Worm (Caenorhabditis elegans): ENCODE measurements around the gene pccb-1.
A peak's percentile ranks its signal among the peaks of the same experiment; 100 is the strongest.

Gene pccb-1

DNA sequence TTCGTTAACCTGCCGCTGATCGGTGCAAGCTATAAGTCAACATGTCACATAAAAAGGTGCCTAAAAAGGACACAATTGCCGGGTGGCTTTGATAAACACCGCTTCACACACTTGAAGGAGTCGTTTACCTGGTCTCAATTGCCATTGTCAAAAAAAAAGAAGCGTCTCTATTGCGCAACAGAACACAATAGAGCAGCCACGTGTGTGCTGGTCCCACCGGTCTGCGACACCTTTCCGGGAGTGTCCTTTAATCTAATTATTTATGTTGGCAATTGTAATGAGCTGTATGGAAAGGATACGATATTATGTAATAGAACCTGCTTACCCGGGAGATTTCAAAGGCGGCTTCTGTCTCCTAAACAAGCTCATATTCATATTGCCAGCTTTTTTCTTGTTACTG, 27.7 kb upstream of the pccb-1 start (continued):
- no peak for TF ChIP-seq dmd-8 (GFP tag; IDR thresholded peaks at IDR 0.05)
- TF ChIP-seq tag-97 (GFP tag; IDR thresholded peaks at IDR 0.05): no peak

DNA sequence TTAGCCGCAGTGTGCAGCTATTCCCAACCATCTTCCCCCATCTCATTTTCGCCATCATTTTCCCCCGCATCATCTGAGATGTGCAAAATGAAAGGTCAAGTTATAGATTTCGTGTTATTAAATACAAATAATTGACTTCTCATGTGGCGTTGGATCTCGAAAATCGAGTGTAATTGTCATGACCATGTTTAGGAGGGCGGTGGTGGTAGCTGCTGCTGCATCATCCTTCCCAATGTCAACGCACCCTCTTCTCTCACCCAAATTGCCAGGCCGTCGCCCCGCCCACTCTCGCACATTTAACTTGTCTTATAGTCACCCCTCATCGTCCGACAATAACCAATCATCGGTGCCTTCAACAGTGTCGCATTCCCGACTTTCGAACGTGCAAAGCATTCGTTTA, 26.1 kb upstream of the pccb-1 start, which contains the start of gene ceh-30:
Gene ceh-30, plus strand, starts transcription at position 301 of the 400 bp plus-strand sequence.
- TF ChIP-seq T26A8.4 (GFP tag; IDR thresholded peaks at IDR 0.05): no peak
- TF ChIP-seq spr-3 (GFP tag; optimal IDR thresholded peaks at IDR 0.05): no peak
- no peak for TF ChIP-seq nhr-77 (tag; optimal IDR thresholded peaks at IDR 0.05)
- TF ChIP-seq lin-38 (GFP tag; IDR thresholded peaks at IDR 0.05): no peak
- TF ChIP-seq Y105C5A.15 (GFP tag; IDR thresholded peaks at IDR 0.05): no peak
- no peak for TF ChIP-seq nhr-25 (tag; optimal IDR thresholded peaks at IDR 0.05; ENCODE audit: borderline replicate concordance, insufficient read depth)
- peak; percentile 29; the same call in 1 of the 2 replicates for TF ChIP-seq set-16 (GFP tag; IDR thresholded peaks at IDR 0.05)

ce11 chrX:3067052-3067451, 22.3 kb upstream of the pccb-1 start:
- peak in 1 of 2 experiments; percentile 98 for TF ChIP-seq unc-62 (GFP tag; optimal IDR thresholded peaks at IDR 0.05 in 1 of 2)
- TF ChIP-seq unc-62 (tag; optimal IDR thresholded peaks at IDR 0.05): no peak
- no peak for TF ChIP-seq D1046.2 (GFP tag; IDR thresholded peaks at IDR 0.05)

DNA sequence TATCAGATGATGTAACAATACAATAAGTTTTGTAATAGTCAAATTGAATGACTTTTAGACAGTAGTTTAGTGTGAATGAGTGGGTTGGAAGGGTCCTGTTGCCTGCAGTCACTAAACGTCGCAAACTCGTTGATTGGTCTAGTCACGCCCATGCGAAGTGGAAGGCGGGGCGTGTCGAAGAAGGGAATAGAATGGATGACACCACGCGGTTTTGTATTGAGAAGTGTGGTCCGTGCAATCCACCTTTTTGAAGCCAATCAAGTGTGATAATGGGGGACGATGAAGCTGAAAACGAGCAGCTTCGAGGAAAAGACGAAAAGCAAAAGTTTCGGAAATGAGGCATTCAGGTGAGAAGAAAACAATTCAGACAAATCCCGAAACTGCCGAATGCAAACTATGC, 19.0 kb upstream of the pccb-1 start, which contains the start of gene ceh-31:
Gene ceh-31, minus strand, starts transcription at position 101 of the 400 bp plus-strand sequence.
- TF ChIP-seq dve-1 (tag; optimal IDR thresholded peaks at IDR 0.05; ENCODE audit: insufficient read depth): no peak
- no peak for TF ChIP-seq madf-5 (GFP tag; IDR thresholded peaks at IDR 0.05)
- no peak for TF ChIP-seq snpc-4 (tag; optimal IDR thresholded peaks at IDR 0.05)
- TF ChIP-seq daf-16 (GFP tag; optimal IDR thresholded peaks at IDR 0.05): no peak
- TF ChIP-seq daf-16 (tag; optimal IDR thresholded peaks at IDR 0.05): no peak
- no peak for TF ChIP-seq nhr-11 (tag; optimal IDR thresholded peaks at IDR 0.05)
- no peak for TF ChIP-seq dmd-8 (GFP tag; IDR thresholded peaks at IDR 0.05)
- no peak for TF ChIP-seq ama-1 (optimal IDR thresholded peaks at IDR 0.05)
- TF ChIP-seq F37D6.2 (tag; optimal IDR thresholded peaks at IDR 0.05): no peak
- no peak for TF ChIP-seq nhr-42 (GFP tag; IDR thresholded peaks at IDR 0.05)
- no peak for TF ChIP-seq spr-3 (GFP tag; optimal IDR thresholded peaks at IDR 0.05)
- no peak for TF ChIP-seq nhr-10 (tag; optimal IDR thresholded peaks at IDR 0.05)
- no peak for TF ChIP-seq Y75B8A.6 (GFP tag; IDR thresholded peaks at IDR 0.05)
- TF ChIP-seq dmd-6 (GFP tag; IDR thresholded peaks at IDR 0.05): no peak
- TF ChIP-seq daf-19 (GFP tag; conservative IDR thresholded peaks at IDR 0.05): no peak
- no peak for TF ChIP-seq zag-1 (tag; optimal IDR thresholded peaks at IDR 0.05)

- no peak for TF ChIP-seq ZK546.5 (tag; optimal IDR thresholded peaks at IDR 0.05)
- no peak for TF ChIP-seq lin-29 (GFP tag; IDR thresholded peaks at IDR 0.05)
- no peak for TF ChIP-seq php-3 (GFP tag; IDR thresholded peaks at IDR 0.05)
- no peak for TF ChIP-seq aly-2 (tag; optimal IDR thresholded peaks at IDR 0.05)
- TF ChIP-seq gei-8 (GFP tag; optimal IDR thresholded peaks at IDR 0.05): no peak
- no peak for TF ChIP-seq lsy-2 (tag; optimal IDR thresholded peaks at IDR 0.05)
- no peak for TF ChIP-seq F10B5.3 (tag; optimal IDR thresholded peaks at IDR 0.05)
- TF ChIP-seq egl-27 (tag; optimal IDR thresholded peaks at IDR 0.05): no peak
- TF ChIP-seq unc-62 (GFP tag; optimal IDR thresholded peaks at IDR 0.05 in 1 of 2): no peak
- TF ChIP-seq unc-62 (tag; optimal IDR thresholded peaks at IDR 0.05): no peak
- TF ChIP-seq hif-1 (tag; optimal IDR thresholded peaks at IDR 0.05): no peak
- no peak for TF ChIP-seq dmd-6 (GFP tag; IDR thresholded peaks at IDR 0.05)
These were observed 8.5 kb upstream of the pccb-1 start, which contains the start of gene twk-16 for ce11 chrX:3080825-3081224. Gene twk-16, plus strand, starts transcription at chrX:3081125.
